Fruit fly (Drosophila melanogaster) S2 (cell line): ENCODE data around the gene pix.

ENCODE experiments used
- CG8478 ChIP-seq: fragments of >200 bp; optimal IDR thresholded peaks from 2 replicates; lab custom pipeline; 2018
- CTCF ChIP-seq, 2 experiments: fragments of >200 bp; optimal IDR thresholded peaks; 2 replicates each; lab custom pipeline; 2018

- no peak for TF ChIP-seq CTCF (optimal IDR thresholded peaks at IDR 0.05; lab: Kevin White, UChicago)
- no peak for TF ChIP-seq CG8478
These were observed 4.3 kb upstream of the pix start for dm6 chr3L:8978678-8979413.
